Worm (Caenorhabditis elegans) whole organism, mixed stage, embryonic: Measurements from ENCODE around the gene ckk-1.

Experiments
- M03D4.4 ChIP-seq: sonication (generic microtip); optimal IDR thresholded peaks from 2 replicates; lab custom pipeline; 2017; ENCODE audit warnings: mild to moderate bottlenecking, missing genetic modification characterization, missing compliant biosample characterization
- bed-3 ChIP-seq: fragments of 200-800 bp; sonication (Bioruptor generic); optimal IDR thresholded peaks from 3 replicates; lab custom pipeline; 2018; ENCODE audit warnings: mild to moderate bottlenecking, missing genetic modification characterization, moderate library complexity, missing compliant biosample characterization
- blmp-1 ChIP-seq: fragments of 150-350 bp; optimal IDR thresholded peaks from 2 replicates; lab custom pipeline; 2014; ENCODE audit warnings: missing biosample characterization, missing genetic modification characterization
- ceh-39 ChIP-seq: fragments of 150-350 bp; optimal IDR thresholded peaks from 2 replicates; lab custom pipeline; 2014; ENCODE audit warnings: missing biosample characterization, missing genetic modification characterization
- ces-1 ChIP-seq: fragments of 150-350 bp; optimal IDR thresholded peaks from 2 replicates; lab custom pipeline; 2014; ENCODE audit warnings: missing biosample characterization, missing genetic modification reagents, missing genetic modification characterization
- drap-1 ChIP-seq: fragments of 200-800 bp; sonication (Bioruptor generic); optimal IDR thresholded peaks from 3 replicates; lab custom pipeline; 2018; ENCODE audit warnings: mild to moderate bottlenecking, missing genetic modification characterization, missing compliant biosample characterization
- elt-1 ChIP-seq: sonication (generic microtip); optimal IDR thresholded peaks from 2 replicates; lab custom pipeline; 2017; ENCODE audit warnings: missing genetic modification characterization, mild to moderate bottlenecking, missing compliant biosample characterization, antibody characterized with exemption, moderate library complexity, borderline replicate concordance; ENCODE audit not compliant: insufficient read depth
- elt-3 ChIP-seq: fragments of 150-350 bp; optimal IDR thresholded peaks from 2 replicates; lab custom pipeline; 2014; ENCODE audit warnings: missing biosample characterization, missing genetic modification characterization
- flh-1 ChIP-seq: fragments of 200-800 bp; sonication (Bioruptor generic); optimal IDR thresholded peaks from 2 replicates; lab custom pipeline; 2018; ENCODE audit warnings: mild to moderate bottlenecking, missing genetic modification characterization, moderate library complexity, missing compliant biosample characterization
- ham-2 ChIP-seq: fragments of 200-800 bp; sonication (Bioruptor generic); optimal IDR thresholded peaks from 2 replicates; lab custom pipeline; 2018; ENCODE audit warnings: mild to moderate bottlenecking, missing genetic modification characterization, missing compliant biosample characterization
- hlh-1 ChIP-seq: fragments of 150-350 bp; optimal IDR thresholded peaks from 2 replicates; lab custom pipeline; 2014; ENCODE audit warnings: missing biosample characterization, missing genetic modification reagents, missing genetic modification characterization
- lin-32 ChIP-seq: fragments of 200-800 bp; sonication (Bioruptor generic); optimal IDR thresholded peaks from 2 replicates; lab custom pipeline; 2018; ENCODE audit warnings: mild to moderate bottlenecking, missing genetic modification characterization, missing compliant biosample characterization
- lsy-2 ChIP-seq: fragments of 150-350 bp; optimal IDR thresholded peaks from 2 replicates; lab custom pipeline; 2014; ENCODE audit warnings: missing biosample characterization, missing genetic modification characterization
- mab-5 ChIP-seq: fragments of 150-350 bp; optimal IDR thresholded peaks from 2 replicates; lab custom pipeline; 2014; ENCODE audit warnings: missing biosample characterization, missing genetic modification characterization
- mep-1 ChIP-seq: fragments of 150-350 bp; optimal IDR thresholded peaks from 2 replicates; lab custom pipeline; 2017; ENCODE audit warnings: missing biosample characterization, missing genetic modification reagents, missing genetic modification characterization, inconsistent platforms
- mls-2 ChIP-seq: sonication (generic microtip); optimal IDR thresholded peaks from 2 replicates; lab custom pipeline; 2016; ENCODE audit warnings: mild to moderate bottlenecking, missing genetic modification characterization, moderate library complexity, missing compliant biosample characterization
- nhr-12 ChIP-seq: fragments of 150-350 bp; optimal IDR thresholded peaks from 2 replicates; lab custom pipeline; 2014; ENCODE audit warnings: missing biosample characterization, missing genetic modification characterization
- nhr-2 ChIP-seq: fragments of 150-350 bp; optimal IDR thresholded peaks from 2 replicates; lab custom pipeline; 2014; ENCODE audit warnings: missing biosample characterization, missing genetic modification characterization
- nhr-237 ChIP-seq: fragments of 150-350 bp; optimal IDR thresholded peaks from 2 replicates; lab custom pipeline; 2014; ENCODE audit warnings: missing biosample characterization, missing genetic modification characterization
- nhr-28 ChIP-seq: fragments of 150-350 bp; optimal IDR thresholded peaks from 2 replicates; lab custom pipeline; 2014; ENCODE audit warnings: missing biosample characterization, missing genetic modification characterization
- nhr-76 ChIP-seq: sonication (generic microtip); optimal IDR thresholded peaks from 2 replicates; lab custom pipeline; 2017; ENCODE audit warnings: missing biosample characterization, missing genetic modification characterization
- pha-4 ChIP-seq: fragments of 150-350 bp; optimal IDR thresholded peaks from 2 replicates; lab custom pipeline; 2018; ENCODE audit warnings: missing biosample characterization, missing genetic modification reagents, missing genetic modification characterization
- sem-2 ChIP-seq: fragments of 200-800 bp; sonication (Bioruptor generic); optimal IDR thresholded peaks from 2 replicates; lab custom pipeline; 2018; ENCODE audit warnings: mild to moderate bottlenecking, missing genetic modification characterization, missing compliant biosample characterization
- snpc-4 ChIP-seq: fragments of 150-350 bp; optimal IDR thresholded peaks from 2 replicates; lab custom pipeline; 2014; ENCODE audit warnings: missing biosample characterization, missing genetic modification characterization
- sptf-1 ChIP-seq: sonication (generic microtip); optimal IDR thresholded peaks from 2 replicates; lab custom pipeline; 2017; ENCODE audit warnings: mild to moderate bottlenecking, missing genetic modification characterization, moderate library complexity, missing compliant biosample characterization
- tbx-8 ChIP-seq: fragments of 200-800 bp; sonication (Bioruptor generic); optimal IDR thresholded peaks from 2 replicates; lab custom pipeline; 2018; ENCODE audit warnings: mild to moderate bottlenecking, missing genetic modification characterization, moderate library complexity, missing compliant biosample characterization
- unc-120 ChIP-seq: sonication (generic microtip); optimal IDR thresholded peaks from 2 replicates; lab custom pipeline; 2017; ENCODE audit warnings: missing genetic modification characterization, missing compliant biosample characterization; ENCODE audit not compliant: poor library complexity, severe bottlenecking
- unc-39 ChIP-seq: fragments of 150-350 bp; optimal IDR thresholded peaks from 2 replicates; lab custom pipeline; 2014; ENCODE audit warnings: missing biosample characterization, missing genetic modification characterization
- unc-62 ChIP-seq: fragments of 150-350 bp; optimal IDR thresholded peaks from 2 replicates; lab custom pipeline; 2014; ENCODE audit warnings: missing biosample characterization, missing genetic modification reagents, missing genetic modification characterization
- zip-8 ChIP-seq: fragments of 150-350 bp; optimal IDR thresholded peaks from 2 replicates; lab custom pipeline; 2014; ENCODE audit warnings: missing biosample characterization, missing genetic modification characterization
- ztf-11 ChIP-seq: fragments of 150-350 bp; optimal IDR thresholded peaks from 2 replicates; lab custom pipeline; 2014; ENCODE audit warnings: missing biosample characterization, missing genetic modification characterization

Gene ckk-1

ce11 chrIII:5603439-5603986 lies 31.8 kb upstream of the ckk-1 start, which contains the start of gene madf-11:
Gene madf-11, minus strand, starts transcription at chrIII:5603489.
- TF ChIP-seq hlh-1 (peak; percentile 3), unc-120 (tag; lab: Kevin White, UChicago) (peak; percentile 31), pha-4 (tag; lab: Kevin White, UChicago) (peak; percentile 71), sptf-1 (tag; lab: Kevin White, UChicago) (peak; percentile 58), nhr-28 (tag; lab: Kevin White, UChicago) (no peak), elt-1 (tag; lab: Kevin White, UChicago) (no peak), bed-3 (GFP tag; lab: Kevin White, UChicago) (no peak), mep-1 (peak; percentile 36), lsy-2 (tag; lab: Kevin White, UChicago) (peak; percentile 49), elt-3 (tag; lab: Kevin White, UChicago) (no peak), ceh-39 (tag; lab: Kevin White, UChicago) (peak; percentile 72), tbx-8 (GFP tag; lab: Kevin White, UChicago) (no peak), nhr-2 (tag; lab: Kevin White, UChicago) (no peak), mab-5 (tag; lab: Kevin White, UChicago) (no peak), M03D4.4 (tag; lab: Kevin White, UChicago) (peak; percentile 17), nhr-76 (tag; lab: Kevin White, UChicago) (no peak), nhr-12 (no peak), ham-2 (GFP tag; lab: Kevin White, UChicago) (peak; percentile 60), nhr-237 (tag; lab: Kevin White, UChicago) (peak; percentile 34)

- TF ChIP-seq nhr-28 (tag; lab: Kevin White, UChicago) (no peak), blmp-1 (no peak), unc-62 (GFP tag; lab: Kevin White, UChicago) (no peak), bed-3 (GFP tag; lab: Kevin White, UChicago) (no peak)
- TF ChIP-seq, all 35 proteins: peak for 0
Measured at ce11 chrIII:5604080-5604479, 31.2 kb upstream of the ckk-1 start, which contains the start of gene xnd-1. Gene xnd-1, plus strand, starts transcription at chrIII:5604460.

ce11 chrIII:5610276-5610675 lies 25.0 kb upstream of the ckk-1 start, which contains the start of gene C05D2.8:
Gene C05D2.8, minus strand, starts transcription at chrIII:5610346.
- no peak for TF ChIP-seq ztf-11

- no peak for TF ChIP-seq elt-3 (tag; lab: Kevin White, UChicago)
- TF ChIP-seq bed-3 (GFP tag; lab: Kevin White, UChicago) = no peak
- TF ChIP-seq ham-2 (GFP tag; lab: Kevin White, UChicago) = no peak
- TF ChIP-seq lsy-2 (tag; lab: Kevin White, UChicago) = no peak
- no peak for TF ChIP-seq mep-1
- TF ChIP-seq mls-2 (tag; lab: Kevin White, UChicago) = no peak
- TF ChIP-seq drap-1 (GFP tag; lab: Kevin White, UChicago) = no peak
- TF ChIP-seq lin-32 (GFP tag; lab: Kevin White, UChicago) = no peak
- no peak for TF ChIP-seq unc-120 (tag; lab: Kevin White, UChicago)
- TF ChIP-seq zip-8 = no peak
- TF ChIP-seq unc-39 = no peak
- TF ChIP-seq nhr-2 (tag; lab: Kevin White, UChicago) = no peak
- TF ChIP-seq snpc-4 = no peak
- no peak for TF ChIP-seq mab-5 (tag; lab: Kevin White, UChicago)
- TF ChIP-seq ces-1 (GFP tag; lab: Kevin White, UChicago) = no peak
- no peak for TF ChIP-seq flh-1 (GFP tag; lab: Kevin White, UChicago)
- TF ChIP-seq sem-2 (GFP tag; lab: Kevin White, UChicago) = no peak
- TF ChIP-seq nhr-76 (tag; lab: Kevin White, UChicago) = no peak
- no peak for TF ChIP-seq elt-1 (tag; lab: Kevin White, UChicago)
- TF ChIP-seq tbx-8 (GFP tag; lab: Kevin White, UChicago) = no peak
Measured at ce11 chrIII:5611604-5612324, 23.5 kb upstream of the ckk-1 start, which contains the start of gene bas-1. Gene bas-1, plus strand, starts transcription at chrIII:5612274.
